Worm (Caenorhabditis elegans) whole organism, young adult: Measurements from ENCODE around the gene srlf-15.

Source experiments
- B0336.3 ChIP-seq: fragments of 200-800 bp; sonication (Bioruptor generic); IDR thresholded peaks from 2 replicates; pipeline ENCODE4 v1.3.6; 2022; ENCODE audit warnings: missing genetic modification characterization, missing compliant biosample characterization
- F22D6.2 ChIP-seq: sonication (generic microtip); optimal IDR thresholded peaks from 2 replicates; lab custom pipeline; 2016; ENCODE audit warnings: mild to moderate bottlenecking, missing genetic modification characterization, missing compliant biosample characterization
- F23B12.7 ChIP-seq: sonication (generic microtip); optimal IDR thresholded peaks from 2 replicates; lab custom pipeline; 2017; ENCODE audit warnings: missing genetic modification characterization, mild to moderate bottlenecking, missing compliant biosample characterization, antibody characterized with exemption, moderate library complexity; ENCODE audit not compliant: insufficient read depth
- F57C9.4 ChIP-seq: sonication (generic microtip); optimal IDR thresholded peaks from 2 replicates; lab custom pipeline; 2017; ENCODE audit warnings: mild to moderate bottlenecking, missing genetic modification characterization, missing compliant biosample characterization
- K12H6.12 ChIP-seq: fragments of 200-800 bp; sonication (Bioruptor generic); optimal IDR thresholded peaks from 2 replicates; lab custom pipeline; 2018; ENCODE audit warnings: mild to moderate bottlenecking, missing genetic modification characterization, missing compliant biosample characterization
- T07F8.4 ChIP-seq: sonication (generic microtip); optimal IDR thresholded peaks from 2 replicates; lab custom pipeline; 2016; ENCODE audit warnings: mild to moderate bottlenecking, missing genetic modification characterization, moderate library complexity, missing compliant biosample characterization
- Y67H2A.10 ChIP-seq: fragments of 200-800 bp; sonication (Bioruptor generic); conservative IDR thresholded peaks from 2 replicates; pipeline ENCODE4 v1.3.6; 2022; ENCODE audit warnings: missing genetic modification reagents, missing genetic modification characterization, missing compliant biosample characterization
- aptf-3 ChIP-seq: fragments of 200-800 bp; sonication (Bioruptor generic); IDR thresholded peaks from 2 replicates; pipeline ENCODE4 v1.3.6; 2022; ENCODE audit warnings: missing genetic modification characterization, missing compliant biosample characterization
- attf-5 ChIP-seq: fragments of 200-800 bp; sonication (Bioruptor generic); optimal IDR thresholded peaks from 2 replicates; lab custom pipeline; 2018; ENCODE audit warnings: mild to moderate bottlenecking, missing genetic modification characterization, missing compliant biosample characterization
- bed-2 ChIP-seq: fragments of 200-800 bp; sonication (Bioruptor generic); IDR thresholded peaks from 2 replicates; pipeline ENCODE4 v1.3.6; 2022; ENCODE audit warnings: missing genetic modification reagents, missing genetic modification characterization, missing compliant biosample characterization
- die-1 ChIP-seq: sonication (generic microtip); optimal IDR thresholded peaks from 2 replicates; lab custom pipeline; 2016; ENCODE audit warnings: missing genotype, mild to moderate bottlenecking, missing genetic modification characterization, missing compliant biosample characterization
- efl-1 ChIP-seq: fragments of 150-350 bp; optimal IDR thresholded peaks from 2 replicates; lab custom pipeline; 2014; ENCODE audit warnings: missing biosample characterization, missing genetic modification reagents, missing genetic modification characterization
- egl-18 ChIP-seq: fragments of 200-800 bp; sonication (Bioruptor generic); IDR thresholded peaks from 2 replicates; pipeline ENCODE4 v1.3.6; 2022; ENCODE audit warnings: missing genetic modification reagents, missing genetic modification characterization, missing compliant biosample characterization
- egl-44 ChIP-seq: fragments of 200-800 bp; sonication (Bioruptor generic); IDR thresholded peaks from 2 replicates; pipeline ENCODE4 v1.3.6; 2022; ENCODE audit warnings: missing genetic modification reagents, missing genetic modification characterization, missing compliant biosample characterization
- ets-4 ChIP-seq: fragments of 200-800 bp; sonication (Bioruptor generic); optimal IDR thresholded peaks from 2 replicates; lab custom pipeline; 2018; ENCODE audit warnings: mild to moderate bottlenecking, missing genetic modification characterization, missing compliant biosample characterization
- fkh-3 ChIP-seq: sonication (generic microtip); optimal IDR thresholded peaks from 2 replicates; lab custom pipeline; 2016; ENCODE audit warnings: mild to moderate bottlenecking, missing genetic modification characterization, missing compliant biosample characterization
- gei-17 ChIP-seq: fragments of 200-800 bp; sonication (Bioruptor generic); optimal IDR thresholded peaks from 2 replicates; lab custom pipeline; 2018; ENCODE audit warnings: mild to moderate bottlenecking, missing genetic modification characterization, missing compliant biosample characterization
- let-607 ChIP-seq, 2 experiments: fragments of 200-800 bp in 1 of 2; sonication (Bioruptor generic) in 1 of 2; sonication (generic microtip) in 1 of 2; optimal IDR thresholded peaks; 2 replicates each; lab custom pipeline; 2016 to 2018; ENCODE audit warnings: mild to moderate bottlenecking in 2 of 2, missing compliant biosample characterization in 2 of 2, missing genetic modification characterization in 2 of 2, moderate library complexity in 2 of 2, missing genotype in 1 of 2
- lin-54 ChIP-seq: fragments of 200-800 bp; sonication (Bioruptor generic); optimal IDR thresholded peaks from 2 replicates; lab custom pipeline; 2018; ENCODE audit warnings: mild to moderate bottlenecking, missing genetic modification characterization, missing compliant biosample characterization
- lir-1 ChIP-seq: fragments of 200-800 bp; sonication (Bioruptor generic); conservative IDR thresholded peaks from 2 replicates; pipeline ENCODE4 v1.3.6; 2022; ENCODE audit warnings: missing genetic modification reagents, missing genetic modification characterization, missing compliant biosample characterization
- lsl-1 ChIP-seq: fragments of 200-800 bp; sonication (Bioruptor generic); optimal IDR thresholded peaks from 2 replicates; lab custom pipeline; 2018; ENCODE audit warnings: mild to moderate bottlenecking, missing genetic modification characterization, moderate library complexity, missing compliant biosample characterization
- madf-6 ChIP-seq: fragments of 200-800 bp; sonication (Bioruptor generic); IDR thresholded peaks from 2 replicates; pipeline ENCODE4 v1.3.6; 2022; ENCODE audit warnings: missing genetic modification reagents, missing genetic modification characterization, missing compliant biosample characterization
- madf-8 ChIP-seq: fragments of 200-800 bp; sonication (Bioruptor generic); conservative IDR thresholded peaks from 2 replicates; pipeline ENCODE4 v1.3.6; 2022; ENCODE audit warnings: missing genetic modification reagents, missing genetic modification characterization, missing compliant biosample characterization
- mcd-1 ChIP-seq: fragments of 200-800 bp; sonication (Bioruptor generic); IDR thresholded peaks from 2 replicates; pipeline ENCODE4 v1.3.6; 2022; ENCODE audit warnings: missing genetic modification reagents, missing genetic modification characterization, missing compliant biosample characterization
- nhr-27 ChIP-seq: fragments of 200-800 bp; sonication (Bioruptor generic); optimal IDR thresholded peaks from 2 replicates; lab custom pipeline; 2018; ENCODE audit warnings: mild to moderate bottlenecking, missing genetic modification characterization, moderate library complexity, missing compliant biosample characterization
- pbrm-1 ChIP-seq: fragments of 200-800 bp; sonication (Bioruptor generic); IDR thresholded peaks from 2 replicates; pipeline ENCODE4 v1.3.6; 2022; ENCODE audit warnings: missing genetic modification reagents, missing genetic modification characterization, missing compliant biosample characterization
- rcor-1 ChIP-seq: fragments of 200-800 bp; sonication (Bioruptor generic); IDR thresholded peaks from 2 replicates; pipeline ENCODE4 v1.3.6; 2022; ENCODE audit warnings: missing genetic modification reagents, missing genetic modification characterization, missing compliant biosample characterization
- snpc-4 ChIP-seq, 5 experiments: fragments of 150-350 bp in 1 of 5; sonication (generic microtip) in 4 of 5; optimal IDR thresholded peaks; 2 replicates each; lab custom pipeline; 2014 to 2018; ENCODE audit warnings: missing genetic modification characterization in 5 of 5, missing biosample characterization in 3 of 5, antibody characterized with exemption in 2 of 5, mild to moderate bottlenecking in 2 of 5, missing compliant biosample characterization in 2 of 5, missing genotype in 2 of 5, moderate library complexity in 2 of 5, missing genetic modification reagents in 1 of 5
- somi-1 ChIP-seq: fragments of 200-800 bp; sonication (Bioruptor generic); optimal IDR thresholded peaks from 2 replicates; lab custom pipeline; 2018; ENCODE audit warnings: mild to moderate bottlenecking, missing genetic modification characterization, missing compliant biosample characterization
- tbp1 ChIP-seq: fragments of 200-800 bp; sonication (Bioruptor generic); optimal IDR thresholded peaks from 2 replicates; lab custom pipeline; 2018; ENCODE audit warnings: mild to moderate bottlenecking, missing genetic modification characterization, missing compliant biosample characterization
- xnd-1 ChIP-seq: sonication (generic microtip); optimal IDR thresholded peaks from 2 replicates; lab custom pipeline; 2016; ENCODE audit warnings: missing genotype, missing genetic modification reagents, missing genetic modification characterization, missing compliant biosample characterization
- zfh-2 ChIP-seq: fragments of 200-800 bp; sonication (Bioruptor generic); conservative IDR thresholded peaks from 2 replicates; pipeline ENCODE4 v1.3.6; 2022; ENCODE audit warnings: missing genetic modification reagents, missing genetic modification characterization, missing compliant biosample characterization
- zim-3 ChIP-seq: sonication (generic microtip); optimal IDR thresholded peaks from 2 replicates; lab custom pipeline; 2017; ENCODE audit warnings: mild to moderate bottlenecking, missing genetic modification characterization, moderate library complexity, missing compliant biosample characterization
- ztf-26 ChIP-seq: sonication (generic microtip); optimal IDR thresholded peaks from 2 replicates; lab custom pipeline; 2017; ENCODE audit warnings: missing genetic modification characterization, missing compliant biosample characterization

srlf-15 gene

ce11 chrII:11042878-11043331 is 7.0 kb downstream of the srlf-15 start (continued):
- TF ChIP-seq F22D6.2 (tag; lab: Kevin White, UChicago) (no peak), F57C9.4 (tag; lab: Kevin White, UChicago) (no peak), pbrm-1 (GFP tag; lab: Robert Waterston, UW) (0 out of 2 replicates have a peak, but pooled peaks have one; percentile 21), rcor-1 (peak; percentile 23; the same call in 1 of the 2 replicates), let-607 (tag; optimal IDR thresholded peaks at IDR 0.05; lab: Kevin White, UChicago) (peak; percentile 9 to 14), T07F8.4 (tag; lab: Kevin White, UChicago) (no peak), efl-1 (GFP tag; lab: Kevin White, UChicago) (no peak), gei-17 (peak; percentile 5), snpc-4 (GFP tag; optimal IDR thresholded peaks at IDR 0.05; lab: Kevin White, UChicago) (no peak), snpc-4 (tag; optimal IDR thresholded peaks at IDR 0.05; lab: Kevin White, UChicago) (peak; percentile 26 to 57 (median 46)), lir-1 (GFP tag; lab: Robert Waterston, UW) (0 out of 2 replicates have a peak, but pooled peaks have one; percentile 24), lin-54 (GFP tag; lab: Kevin White, UChicago) (peak; percentile 34), tbp1 (GFP tag; lab: Kevin White, UChicago) (peak; percentile 52), egl-18 (GFP tag; lab: Robert Waterston, UW) (no peak), Y67H2A.10 (GFP tag; lab: Robert Waterston, UW) (0 out of 2 replicates have a peak, but pooled peaks have one; percentile 29), mcd-1 (GFP tag; lab: Robert Waterston, UW) (peak; percentile 64), ztf-26 (tag; lab: Kevin White, UChicago) (peak; percentile 22), egl-44 (GFP tag; lab: Robert Waterston, UW) (0 out of 2 replicates have a peak, but pooled peaks have one; percentile 60), ets-4 (GFP tag; lab: Kevin White, UChicago) (peak; percentile 16), B0336.3 (GFP tag; lab: Robert Waterston, UW) (peak; percentile 82), somi-1 (GFP tag; lab: Kevin White, UChicago) (no peak), bed-2 (GFP tag; lab: Robert Waterston, UW) (no peak), K12H6.12 (tag; lab: Kevin White, UChicago) (peak; percentile 74), fkh-3 (tag; lab: Kevin White, UChicago) (no peak)

- TF ChIP-seq Y67H2A.10 (GFP tag; lab: Robert Waterston, UW) (no peak), F23B12.7 (no peak), die-1 (tag; lab: Kevin White, UChicago) (no peak), aptf-3 (GFP tag; lab: Robert Waterston, UW) (no peak), madf-8 (GFP tag; lab: Robert Waterston, UW) (peak; percentile 63), madf-6 (GFP tag; lab: Robert Waterston, UW) (peak; percentile 60; the same call in 1 of the 2 replicates), xnd-1 (tag; lab: Kevin White, UChicago) (peak; percentile 18), lsl-1 (peak; percentile 63)
Observed at ce11 chrII:11043546-11044192, 7.8 kb downstream of the srlf-15 start.

- TF ChIP-seq zim-3 (no peak), zfh-2 (peak; percentile 64), attf-5 (GFP tag; lab: Kevin White, UChicago) (no peak), nhr-27 (no peak)
Observed at ce11 chrII:11044193-11044568, 8.3 kb downstream of the srlf-15 start.
